Worm (Caenorhabditis elegans) whole organism, midembryonic: ENCODE data around the gene nhr-173.
A peak's percentile ranks its signal among the peaks of the same experiment; 100 is the strongest.

Source experiments
- T22C8.4 ChIP-seq: fragments of 200-800 bp; sonication (Bioruptor generic); IDR thresholded peaks from 2 replicates; pipeline ENCODE4 v1.3.6; 2022; ENCODE audit warnings: missing genetic modification characterization, missing compliant biosample characterization
- cog-1 ChIP-seq: sonication (generic microtip); optimal IDR thresholded peaks from 2 replicates; lab custom pipeline; 2016; ENCODE audit warnings: missing genetic modification characterization, missing compliant biosample characterization
- flt-1 ChIP-seq: fragments of 200-800 bp; sonication (Bioruptor generic); IDR thresholded peaks from 2 replicates; pipeline ENCODE4 v1.3.6; 2022; ENCODE audit warnings: missing genetic modification characterization, missing compliant biosample characterization
- klf-2 ChIP-seq: fragments of 200-800 bp; sonication (Bioruptor generic); conservative IDR thresholded peaks from 2 replicates; pipeline ENCODE4 v1.3.6; 2022; ENCODE audit warnings: missing genetic modification reagents, missing genetic modification characterization, missing compliant biosample characterization
- med-1 ChIP-seq: sonication (generic microtip); optimal IDR thresholded peaks from 2 replicates; lab custom pipeline; 2017; ENCODE audit warnings: missing genetic modification characterization, mild to moderate bottlenecking, missing compliant biosample characterization, antibody characterized with exemption, missing genetic modification reagents; ENCODE audit not compliant: insufficient read depth
- ref-1 ChIP-seq: fragments of 200-800 bp; sonication (Bioruptor generic); conservative IDR thresholded peaks from 2 replicates; pipeline ENCODE4 v1.3.6; 2022; ENCODE audit warnings: missing genetic modification reagents, missing genetic modification characterization, missing compliant biosample characterization
- tab-1 ChIP-seq: fragments of 200-800 bp; sonication (Bioruptor generic); IDR thresholded peaks from 2 replicates; pipeline ENCODE4 v1.3.6; 2022; ENCODE audit warnings: missing genetic modification characterization, missing compliant biosample characterization
- ztf-23 ChIP-seq: fragments of 200-800 bp; sonication (Bioruptor generic); IDR thresholded peaks from 2 replicates; pipeline ENCODE4 v1.3.6; 2022; ENCODE audit warnings: missing genetic modification reagents, missing genetic modification characterization, missing compliant biosample characterization
- ztf-29 ChIP-seq: fragments of 200-800 bp; sonication (Bioruptor generic); IDR thresholded peaks from 2 replicates; pipeline ENCODE4 v1.3.6; 2022; ENCODE audit warnings: missing genetic modification reagents, missing genetic modification characterization, missing compliant biosample characterization

nhr-173 gene

ce11 chrX:6622552-6623236 is 32.6 kb upstream of the nhr-173 start, which contains the start of gene clec-266:
Gene clec-266 (minus strand): TSS chrX:6622915.
- TF ChIP-seq ztf-29 (GFP tag; lab: Robert Waterston, UW) (no peak), klf-2 (GFP tag; lab: Robert Waterston, UW) (no peak), tab-1 (GFP tag; lab: Robert Waterston, UW) (no peak), med-1 (no peak), ref-1 (GFP tag; lab: Robert Waterston, UW) (no peak), flt-1 (GFP tag; lab: Robert Waterston, UW) (0 out of 2 replicates have a peak, but pooled peaks have one; percentile 23), T22C8.4 (GFP tag; lab: Robert Waterston, UW) (no peak)

ce11 chrX:6625275-6625674 is 30.1 kb upstream of the nhr-173 start:
- no peak for TF ChIP-seq ztf-29 (GFP tag; lab: Robert Waterston, UW)
- no peak for TF ChIP-seq klf-2 (GFP tag; lab: Robert Waterston, UW)
- no peak for TF ChIP-seq med-1
- TF ChIP-seq ztf-23 (GFP tag; lab: Robert Waterston, UW), result no peak
- no peak for TF ChIP-seq tab-1 (GFP tag; lab: Robert Waterston, UW)
- no peak for TF ChIP-seq cog-1
- no peak for TF ChIP-seq ref-1 (GFP tag; lab: Robert Waterston, UW)
- TF ChIP-seq T22C8.4 (GFP tag; lab: Robert Waterston, UW), result no peak
- TF ChIP-seq flt-1 (GFP tag; lab: Robert Waterston, UW), result no peak

ce11 chrX:6630645-6631044 is 24.7 kb upstream of the nhr-173 start:
- no peak for TF ChIP-seq ref-1 (GFP tag; lab: Robert Waterston, UW)
- TF ChIP-seq T22C8.4 (GFP tag; lab: Robert Waterston, UW), result no peak
- no peak for TF ChIP-seq klf-2 (GFP tag; lab: Robert Waterston, UW)
- no peak for TF ChIP-seq med-1
- TF ChIP-seq cog-1, result no peak
- no peak for TF ChIP-seq tab-1 (GFP tag; lab: Robert Waterston, UW)
- no peak for TF ChIP-seq ztf-23 (GFP tag; lab: Robert Waterston, UW)
- TF ChIP-seq flt-1 (GFP tag; lab: Robert Waterston, UW), result no peak
- no peak for TF ChIP-seq ztf-29 (GFP tag; lab: Robert Waterston, UW)

- TF ChIP-seq ztf-29 (GFP tag; lab: Robert Waterston, UW) (no peak), klf-2 (GFP tag; lab: Robert Waterston, UW) (no peak), ref-1 (GFP tag; lab: Robert Waterston, UW) (no peak), T22C8.4 (GFP tag; lab: Robert Waterston, UW) (no peak), tab-1 (GFP tag; lab: Robert Waterston, UW) (no peak), flt-1 (GFP tag; lab: Robert Waterston, UW) (no peak), cog-1 (no peak), med-1 (no peak), ztf-23 (GFP tag; lab: Robert Waterston, UW) (no peak)
These were observed 23.9 kb upstream of the nhr-173 start, which contains the start of gene aexr-2 for ce11 chrX:6631437-6631836. Gene aexr-2 (minus strand): TSS chrX:6631537.

- TF ChIP-seq ref-1 (GFP tag; lab: Robert Waterston, UW) (no peak), cog-1 (no peak), med-1 (no peak), ztf-23 (GFP tag; lab: Robert Waterston, UW) (no peak), ztf-29 (GFP tag; lab: Robert Waterston, UW) (no peak), klf-2 (GFP tag; lab: Robert Waterston, UW) (no peak), T22C8.4 (GFP tag; lab: Robert Waterston, UW) (no peak), flt-1 (GFP tag; lab: Robert Waterston, UW) (no peak), tab-1 (GFP tag; lab: Robert Waterston, UW) (no peak)
These were observed 20.2 kb upstream of the nhr-173 start, which contains the start of gene aexr-1 for ce11 chrX:6635173-6635572. Gene aexr-1 (minus strand): TSS chrX:6635273.

- TF ChIP-seq ref-1 (GFP tag; lab: Robert Waterston, UW), result no peak
- no peak for TF ChIP-seq med-1
- no peak for TF ChIP-seq cog-1
- no peak for TF ChIP-seq flt-1 (GFP tag; lab: Robert Waterston, UW)
- no peak for TF ChIP-seq ztf-23 (GFP tag; lab: Robert Waterston, UW)
- no peak for TF ChIP-seq klf-2 (GFP tag; lab: Robert Waterston, UW)
These were observed 17.4 kb upstream of the nhr-173 start for ce11 chrX:6637933-6638332.

- TF ChIP-seq ref-1 (GFP tag; lab: Robert Waterston, UW), result no peak
- no peak for TF ChIP-seq klf-2 (GFP tag; lab: Robert Waterston, UW)
- TF ChIP-seq tab-1 (GFP tag; lab: Robert Waterston, UW), result no peak
- no peak for TF ChIP-seq ztf-29 (GFP tag; lab: Robert Waterston, UW)
- no peak for TF ChIP-seq cog-1
- TF ChIP-seq T22C8.4 (GFP tag; lab: Robert Waterston, UW), result no peak
- no peak for TF ChIP-seq ztf-23 (GFP tag; lab: Robert Waterston, UW)
- no peak for TF ChIP-seq flt-1 (GFP tag; lab: Robert Waterston, UW)
- no peak for TF ChIP-seq med-1
These were observed 16.2 kb upstream of the nhr-173 start for ce11 chrX:6638985-6639573.

- TF ChIP-seq cog-1, result no peak
- TF ChIP-seq ztf-23 (GFP tag; lab: Robert Waterston, UW), result no peak
- TF ChIP-seq ref-1 (GFP tag; lab: Robert Waterston, UW), result no peak
- no peak for TF ChIP-seq klf-2 (GFP tag; lab: Robert Waterston, UW)
- TF ChIP-seq T22C8.4 (GFP tag; lab: Robert Waterston, UW), result no peak
- no peak for TF ChIP-seq med-1
- no peak for TF ChIP-seq ztf-29 (GFP tag; lab: Robert Waterston, UW)
- TF ChIP-seq tab-1 (GFP tag; lab: Robert Waterston, UW), result no peak
- TF ChIP-seq flt-1 (GFP tag; lab: Robert Waterston, UW), result no peak
These were observed 14.6 kb upstream of the nhr-173 start, which contains the start of gene nhr-120 for ce11 chrX:6640570-6641199. Gene nhr-120 (minus strand): TSS chrX:6640620.
